Worm (Caenorhabditis elegans): Measurements from ENCODE around the gene erfa-3.

Gene erfa-3

ce11 chrV:11146958-11147779, 34.3 kb upstream of the erfa-3 start, which contains the start of the genes T19C4.24 and nlp-33:
Gene T19C4.24 (minus strand): TSS chrV:11147008.
Gene nlp-33 (plus strand): TSS chrV:11147346.
- TF ChIP-seq nhr-11 (tag; optimal IDR thresholded peaks at IDR 0.05) (no peak), pha-4 (tag; optimal IDR thresholded peaks at IDR 0.05) (no peak)

DNA sequence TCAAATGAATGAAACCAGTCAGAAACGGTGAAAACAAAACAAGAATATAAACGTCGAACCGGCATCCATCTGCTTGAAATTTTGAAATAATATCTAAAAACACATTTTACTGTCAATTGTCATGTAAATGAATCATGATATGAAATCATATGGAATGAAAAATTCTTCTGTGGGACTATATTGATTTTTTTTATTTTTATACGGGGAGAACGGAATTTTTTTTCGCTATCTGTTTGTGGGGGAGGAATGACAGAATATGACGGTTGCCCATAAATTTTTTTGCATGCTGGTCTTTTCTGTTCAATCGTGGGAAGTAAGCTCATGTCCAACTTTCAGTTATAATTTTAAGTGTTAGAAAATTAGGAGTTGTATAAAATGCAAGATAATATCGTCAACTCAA, 31.8 kb upstream of the erfa-3 start, which contains the start of gene C06H2.7:
TSS of gene C06H2.7 (minus strand) at position 101 of the 400 bp plus-strand sequence.
- TF ChIP-seq Y22D7AL.16 (tag; optimal IDR thresholded peaks at IDR 0.05) (no peak), ceh-30 (tag; optimal IDR thresholded peaks at IDR 0.05) (no peak), K09A11.1 (tag; optimal IDR thresholded peaks at IDR 0.05; ENCODE audit: insufficient read depth) (no peak), C08G9.2 (tag; optimal IDR thresholded peaks at IDR 0.05) (no peak), pha-2 (tag; optimal IDR thresholded peaks at IDR 0.05) (no peak), nhr-11 (tag; optimal IDR thresholded peaks at IDR 0.05) (no peak), ceh-14 (tag; optimal IDR thresholded peaks at IDR 0.05) (no peak), T23F11.4 (GFP tag; optimal IDR thresholded peaks at IDR 0.05) (no peak), pat-9 (tag; optimal IDR thresholded peaks at IDR 0.05) (no peak), hlh-8 (tag; optimal IDR thresholded peaks at IDR 0.05) (no peak), mec-3 (tag; optimal IDR thresholded peaks at IDR 0.05; ENCODE audit: borderline replicate concordance) (no peak), ttx-3 (tag; optimal IDR thresholded peaks at IDR 0.05) (no peak), rnt-1 (tag; optimal IDR thresholded peaks at IDR 0.05) (no peak), hlh-30 (tag; optimal IDR thresholded peaks at IDR 0.05; ENCODE audit: insufficient read depth) (no peak)

ce11 chrV:11141179-11141578, 28.3 kb upstream of the erfa-3 start, which contains the start of gene folt-1:
Gene folt-1 (plus strand): TSS chrV:11141479.
- TF ChIP-seq hlh-8 (tag; optimal IDR thresholded peaks at IDR 0.05), result no peak
- no peak for TF ChIP-seq odd-2 (tag; optimal IDR thresholded peaks at IDR 0.05)
- no peak for TF ChIP-seq gmeb-2 (tag; optimal IDR thresholded peaks at IDR 0.05)
- TF ChIP-seq C08G9.2 (tag; optimal IDR thresholded peaks at IDR 0.05), result no peak
- TF ChIP-seq unc-55 (GFP tag; optimal IDR thresholded peaks at IDR 0.05), result no peak
- no peak for TF ChIP-seq ceh-9 (tag; optimal IDR thresholded peaks at IDR 0.05)
- TF ChIP-seq hlh-6 (tag; optimal IDR thresholded peaks at IDR 0.05), result no peak
- no peak for TF ChIP-seq ceh-30 (tag; optimal IDR thresholded peaks at IDR 0.05)
- TF ChIP-seq C38D4.7 (GFP tag; optimal IDR thresholded peaks at IDR 0.05), result no peak
- TF ChIP-seq pros-1 (tag; optimal IDR thresholded peaks at IDR 0.05), result no peak
- TF ChIP-seq dmd-4 (tag; optimal IDR thresholded peaks at IDR 0.05; ENCODE audit: borderline replicate concordance), result no peak
- TF ChIP-seq ceh-19 (GFP tag; optimal IDR thresholded peaks at IDR 0.05), result no peak
- TF ChIP-seq ref-2 (tag; optimal IDR thresholded peaks at IDR 0.05), result no peak
- no peak for TF ChIP-seq sox-2 (GFP tag; IDR thresholded peaks at IDR 0.05)
- TF ChIP-seq ceh-45 (GFP tag; IDR thresholded peaks at IDR 0.05), result no peak
- no peak for TF ChIP-seq ama-1 (optimal IDR thresholded peaks at IDR 0.05)
- no peak for TF ChIP-seq tbx-7 (tag; optimal IDR thresholded peaks at IDR 0.05)
- no peak for TF ChIP-seq pqm-1 (tag; optimal IDR thresholded peaks at IDR 0.05)
- no peak for TF ChIP-seq lin-11 (tag; optimal IDR thresholded peaks at IDR 0.05)
- no peak for TF ChIP-seq npax-4 (tag; optimal IDR thresholded peaks at IDR 0.05)

DNA sequence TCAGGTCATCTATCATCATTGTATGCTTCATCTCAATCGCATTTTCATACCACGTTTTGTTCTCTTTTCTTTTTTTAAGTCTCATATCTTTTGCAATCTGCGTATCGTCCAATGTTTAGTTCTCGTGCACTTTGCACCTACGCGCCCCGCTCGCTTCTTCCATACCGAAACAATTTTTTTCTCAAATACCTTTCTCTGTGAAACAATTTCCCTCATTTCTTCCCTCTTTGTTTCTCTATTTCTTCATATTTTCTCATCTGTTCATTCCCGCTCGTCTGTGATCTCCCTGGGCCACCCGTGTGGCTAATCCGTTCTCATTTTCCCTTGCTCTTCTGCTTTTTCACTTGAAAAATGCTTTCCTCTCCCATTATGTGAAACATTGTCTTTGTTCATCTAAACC, 27.4 kb upstream of the erfa-3 start:
- TF ChIP-seq unc-42 (tag; optimal IDR thresholded peaks at IDR 0.05) (peak; percentile 3), ztf-16 (tag; optimal IDR thresholded peaks at IDR 0.05) (no peak), madf-2 (tag; optimal IDR thresholded peaks at IDR 0.05) (no peak), tbx-7 (tag; optimal IDR thresholded peaks at IDR 0.05) (no peak), ets-4 (tag; optimal IDR thresholded peaks at IDR 0.05) (no peak), C38D4.7 (GFP tag; optimal IDR thresholded peaks at IDR 0.05) (no peak), ceh-18 (tag; optimal IDR thresholded peaks at IDR 0.05) (peak; percentile 60)
